Worm (Caenorhabditis elegans) whole organism, L2 larva: ENCODE results near the gene ldp-1.
A peak's percentile ranks its signal among the peaks of the same experiment; 100 is the strongest.

Experiments
- ZK546.5 ChIP-seq: sonication (generic microtip); optimal IDR thresholded peaks from 2 replicates; lab custom pipeline; 2017; ENCODE audit warnings: missing biosample characterization, missing genetic modification characterization
- aly-2 ChIP-seq: fragments of 150-350 bp; optimal IDR thresholded peaks from 2 replicates; lab custom pipeline; 2014; ENCODE audit warnings: missing biosample characterization, missing genetic modification characterization
- ama-1 ChIP-seq: fragments of 150-350 bp; optimal IDR thresholded peaks from 2 replicates; lab custom pipeline; 2018; ENCODE audit warnings: inconsistent platforms
- lin-11 ChIP-seq: fragments of 150-350 bp; sonication (generic microtip); optimal IDR thresholded peaks from 2 replicates; lab custom pipeline; 2014; ENCODE audit warnings: missing biosample characterization, missing genetic modification characterization, inconsistent platforms, mixed read lengths
- mab-5 ChIP-seq: fragments of 150-350 bp; optimal IDR thresholded peaks from 2 replicates; lab custom pipeline; 2014; ENCODE audit warnings: missing biosample characterization, missing genetic modification characterization
- mdl-1 ChIP-seq, 2 experiments: fragments of 150-350 bp in 1 of 2; sonication (generic microtip) in 1 of 2; optimal IDR thresholded peaks; 2 replicates each; lab custom pipeline; 2017; ENCODE audit warnings: missing biosample characterization in 2 of 2, missing genetic modification characterization in 2 of 2
- nhr-237 ChIP-seq: fragments of 150-350 bp; optimal IDR thresholded peaks from 2 replicates; lab custom pipeline; 2014; ENCODE audit warnings: missing biosample characterization, missing genetic modification characterization
- nhr-25 ChIP-seq: fragments of 150-350 bp; sonication (generic microtip); optimal IDR thresholded peaks from 3 replicates; lab custom pipeline; 2014; ENCODE audit warnings: missing biosample characterization, missing genetic modification characterization
- nhr-77 ChIP-seq: fragments of 150-350 bp; optimal IDR thresholded peaks from 2 replicates; lab custom pipeline; 2014; ENCODE audit warnings: missing biosample characterization, missing genetic modification characterization
- snpc-4 ChIP-seq: fragments of 150-350 bp; optimal IDR thresholded peaks from 2 replicates; lab custom pipeline; 2014; ENCODE audit warnings: missing biosample characterization, missing genetic modification characterization
- unc-55 ChIP-seq: fragments of 150-350 bp; sonication (generic microtip); optimal IDR thresholded peaks from 3 replicates; lab custom pipeline; 2014; ENCODE audit warnings: missing biosample characterization, missing genetic modification reagents, missing genetic modification characterization
- zag-1 ChIP-seq: fragments of 150-350 bp; optimal IDR thresholded peaks from 2 replicates; lab custom pipeline; 2014; ENCODE audit warnings: missing biosample characterization, missing genetic modification characterization
- ztf-11 ChIP-seq: sonication (generic microtip); optimal IDR thresholded peaks from 2 replicates; lab custom pipeline; 2017; ENCODE audit warnings: missing biosample characterization, missing genetic modification characterization

ce11 chrV:2133512-2133911 is 6.2 kb downstream of the ldp-1 start:
- TF ChIP-seq ztf-11 (tag; lab: Kevin White, UChicago) (no peak), mab-5 (tag; lab: Kevin White, UChicago) (no peak), zag-1 (peak; percentile 83), mdl-1 (tag; optimal IDR thresholded peaks at IDR 0.05; lab: Kevin White, UChicago) (peak; percentile 58 to 86), nhr-237 (tag; lab: Kevin White, UChicago) (no peak), nhr-77 (tag; lab: Kevin White, UChicago) (no peak), ZK546.5 (tag; lab: Kevin White, UChicago) (no peak), ama-1 (lab: Kevin White, UChicago) (no peak), lin-11 (tag; lab: Kevin White, UChicago) (peak; percentile 64), nhr-25 (no peak), unc-55 (GFP tag; lab: Kevin White, UChicago) (peak; percentile 59), aly-2 (tag; lab: Kevin White, UChicago) (no peak), snpc-4 (no peak)
